Worm (Caenorhabditis elegans): ENCODE results near the gene K08D8.6.

DNA sequence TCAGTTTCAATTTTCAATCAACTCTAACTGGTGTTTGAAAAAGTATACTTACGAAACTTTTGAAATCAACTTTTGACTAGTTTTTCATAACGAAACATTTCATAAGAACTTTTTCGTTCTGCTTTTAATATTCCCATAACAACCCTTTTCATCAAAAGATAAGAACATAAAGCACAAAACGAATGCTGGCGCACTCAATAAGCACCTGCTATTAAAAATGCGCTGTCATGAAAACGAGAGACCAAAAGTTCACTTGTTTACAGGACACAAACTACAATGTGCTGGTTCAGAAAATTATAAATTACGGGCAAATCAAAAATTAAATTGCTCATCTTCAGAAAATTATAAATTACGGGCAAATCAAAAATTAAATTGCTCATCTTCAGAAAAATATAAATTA lies 772 bp upstream of the K08D8.6 start:
- no peak for TF ChIP-seq blmp-1 (tag; optimal IDR thresholded peaks at IDR 0.05)
- TF ChIP-seq fos-1 (tag; optimal IDR thresholded peaks at IDR 0.05): no peak
- TF ChIP-seq nhr-71 (tag; optimal IDR thresholded peaks at IDR 0.05): no peak
- no peak for TF ChIP-seq egl-27 (tag; optimal IDR thresholded peaks at IDR 0.05)
- TF ChIP-seq Y116A8C.19 (tag; optimal IDR thresholded peaks at IDR 0.05; ENCODE audit: borderline replicate concordance): no peak
- no peak for TF ChIP-seq lin-39 (tag; optimal IDR thresholded peaks at IDR 0.05)
- TF ChIP-seq snu-23 (GFP tag; optimal IDR thresholded peaks at IDR 0.05): no peak
- no peak for TF ChIP-seq unc-86 (tag; optimal IDR thresholded peaks at IDR 0.05)

Measured in whole organism, L1 larva.